Worm (Caenorhabditis elegans): Measurements from ENCODE around the gene T21B6.3.

DNA sequence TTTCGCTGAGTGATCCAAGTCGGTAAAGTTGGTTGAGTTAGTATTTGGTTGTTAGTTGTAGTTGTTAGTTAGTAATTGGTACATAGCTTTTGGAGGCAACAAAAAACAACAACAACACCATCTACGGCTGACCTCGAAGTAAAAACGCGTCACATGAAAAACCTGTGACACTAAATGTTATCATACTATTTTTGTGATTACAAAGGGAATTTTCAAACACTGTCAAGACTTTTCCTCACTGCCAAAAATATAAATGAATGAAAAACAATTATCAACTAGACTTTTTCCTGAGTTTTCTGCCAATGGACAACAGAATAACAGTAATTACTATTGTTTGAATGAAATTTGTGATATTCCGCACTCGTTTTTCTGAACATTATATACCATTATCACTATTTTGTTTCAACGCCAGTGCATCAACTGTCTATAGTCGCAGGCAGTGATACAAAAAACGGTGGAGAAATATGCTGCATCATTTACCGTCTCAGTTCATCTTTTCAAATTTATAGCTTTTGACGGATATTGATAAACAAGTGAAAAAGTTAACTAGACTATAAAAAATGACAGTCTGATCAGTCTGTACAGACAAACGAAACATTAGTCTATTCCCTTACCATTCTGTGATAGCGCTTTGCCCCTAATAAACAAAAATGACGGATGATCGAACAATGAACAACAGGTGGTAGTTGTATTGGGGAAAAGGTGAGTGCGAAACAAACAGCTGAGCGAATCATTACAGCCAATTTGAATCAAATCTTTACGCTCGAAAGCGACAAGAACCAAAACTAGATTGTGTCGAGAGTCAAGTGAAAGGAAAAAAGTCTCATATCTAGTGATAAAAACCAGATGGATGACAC, 34.1 kb downstream of the T21B6.3 start:
- no peak for TF ChIP-seq somi-1 (GFP tag; optimal IDR thresholded peaks at IDR 0.05)
- TF ChIP-seq hmg-20 (GFP tag; IDR thresholded peaks at IDR 0.05), result no peak
- no peak for TF ChIP-seq Y79H2A.3 (GFP tag; conservative IDR thresholded peaks at IDR 0.05)

All from whole organism, young adult.